Worm (Caenorhabditis elegans) whole organism, mixed stage, embryonic: Measurements from ENCODE around the gene R07H5.9.
"Not testable (repeated sequence)": the region's sequence is repeated elsewhere in the genome, so short reads cannot be mapped to it uniquely, and the experiment has no call there.

Experiments used
- ceh-83 ChIP-seq: fragments of 200-800 bp; sonication (Bioruptor generic); optimal IDR thresholded peaks from 2 replicates; lab custom pipeline; 2018; ENCODE audit warnings: mild to moderate bottlenecking, missing genetic modification characterization, missing compliant biosample characterization
- nhr-237 ChIP-seq: fragments of 150-350 bp; optimal IDR thresholded peaks from 2 replicates; lab custom pipeline; 2014; ENCODE audit warnings: missing biosample characterization, missing genetic modification characterization
- pha-4 ChIP-seq: fragments of 150-350 bp; optimal IDR thresholded peaks from 2 replicates; lab custom pipeline; 2018; ENCODE audit warnings: missing biosample characterization, missing genetic modification reagents, missing genetic modification characterization
- unc-62 ChIP-seq: fragments of 150-350 bp; optimal IDR thresholded peaks from 2 replicates; lab custom pipeline; 2014; ENCODE audit warnings: missing biosample characterization, missing genetic modification reagents, missing genetic modification characterization
- ztf-11 ChIP-seq: fragments of 150-350 bp; optimal IDR thresholded peaks from 2 replicates; lab custom pipeline; 2014; ENCODE audit warnings: missing biosample characterization, missing genetic modification characterization

DNA sequence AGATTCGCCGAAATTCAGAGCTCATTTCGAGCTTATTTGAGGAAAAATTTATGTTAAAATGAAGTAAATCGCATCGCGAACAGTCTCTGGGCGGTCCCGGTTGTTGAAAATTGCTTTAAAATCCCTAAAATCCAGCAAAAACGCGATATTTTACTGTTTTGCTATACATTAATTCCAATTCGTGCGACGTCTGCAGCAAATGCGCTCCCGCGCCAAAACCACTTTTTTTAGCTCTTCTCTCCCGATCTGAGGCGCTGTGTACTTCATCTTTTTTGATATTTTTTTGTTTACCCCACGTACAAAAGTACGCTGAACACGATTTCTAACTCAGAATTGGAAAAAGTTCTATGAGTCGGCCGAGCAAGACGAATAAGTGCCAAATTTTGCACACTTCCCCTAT, 8.3 kb upstream of the R07H5.9 start, which contains the start of gene R07H5.16:
- not testable (repeated sequence) for TF ChIP-seq pha-4 (tag; lab: Kevin White, UChicago); unc-62 (GFP tag; lab: Kevin White, UChicago); ztf-11 (tag; lab: Kevin White, UChicago); nhr-237 (tag; lab: Kevin White, UChicago); ceh-83 (GFP tag; lab: Kevin White, UChicago)
